Fruit fly (Drosophila melanogaster): ENCODE data around the gene CG18557.

- TF ChIP-seq Crg-1 (GFP tag; optimal IDR thresholded peaks at IDR 0.05) = no peak
- no peak for TF ChIP-seq CG5204 (GFP tag; optimal IDR thresholded peaks at IDR 0.05)
- no peak for TF ChIP-seq cic (GFP tag; optimal IDR thresholded peaks at IDR 0.05)
- no peak for TF ChIP-seq CG1620 (GFP tag; optimal IDR thresholded peaks at IDR 0.05)
- no peak for TF ChIP-seq Mnt (GFP tag; optimal IDR thresholded peaks at IDR 0.05)
- TF ChIP-seq kay (GFP tag; ENCODE audit: borderline replicate concordance) = no peak
Measured at dm6 chr2L:2825406-2825805, 20.1 kb downstream of the CG18557 start, which contains the start of gene CG3123.
